Fruit fly (Drosophila melanogaster) whole organism, embryonic: Measurements from ENCODE around the gene CG14995.

Experiments
- BEAF-32 ChIP-seq: fragments of 200-800 bp; sonication (Bioruptor generic); optimal IDR thresholded peaks from 3 replicates; lab custom pipeline; 2017; ENCODE audit warnings: missing biosample characterization, missing genetic modification characterization, mild to moderate bottlenecking, moderate library complexity, missing genetic modification reagents
- Bgb ChIP-seq: fragments of 200-800 bp; sonication (Bioruptor generic); IDR thresholded peaks from 2 replicates; pipeline ENCODE4 v1.3.6; 2022; ENCODE audit warnings: missing biosample characterization, missing genetic modification characterization; ENCODE audit not compliant: partially characterized antibody
- CG10209 ChIP-seq: fragments of 200-800 bp; sonication (Bioruptor generic); optimal IDR thresholded peaks from 3 replicates; lab custom pipeline; 2017; ENCODE audit warnings: missing biosample characterization, mild to moderate bottlenecking, missing genetic modification characterization, missing genetic modification reagents
- CG10267 ChIP-seq: fragments of 200-800 bp; sonication (Bioruptor generic); optimal IDR thresholded peaks from 2 replicates; lab custom pipeline; 2018; ENCODE audit warnings: missing biosample characterization, mild to moderate bottlenecking, missing genetic modification characterization, moderate library complexity
- CG10543 ChIP-seq: fragments of 200-800 bp; sonication (Bioruptor generic); optimal IDR thresholded peaks from 3 replicates; lab custom pipeline; 2017; ENCODE audit warnings: missing biosample characterization, mild to moderate bottlenecking, missing genetic modification characterization, moderate library complexity
- CG10979 ChIP-seq: fragments of 200-800 bp; sonication (Bioruptor generic); optimal IDR thresholded peaks from 2 replicates; lab custom pipeline; 2018; ENCODE audit warnings: missing biosample characterization, mild to moderate bottlenecking, missing genetic modification characterization, moderate library complexity
- CG12391 ChIP-seq: fragments of 200-800 bp; sonication (Bioruptor generic); optimal IDR thresholded peaks from 3 replicates; lab custom pipeline; 2018; ENCODE audit warnings: missing biosample characterization, mild to moderate bottlenecking, missing genetic modification characterization, moderate library complexity
- CG12769 ChIP-seq: fragments of 200-800 bp; sonication (Bioruptor generic); optimal IDR thresholded peaks from 2 replicates; lab custom pipeline; 2019; ENCODE audit warnings: missing biosample characterization, mild to moderate bottlenecking, missing genetic modification characterization, moderate library complexity
- CG14014 ChIP-seq: fragments of 200-800 bp; sonication (Bioruptor generic); IDR thresholded peaks from 2 replicates; pipeline ENCODE4 v1.3.6; 2022; ENCODE audit warnings: missing biosample characterization, missing genetic modification characterization
- CG14441 ChIP-seq: fragments of 200-800 bp; sonication (Bioruptor generic); IDR thresholded peaks from 2 replicates; pipeline ENCODE4 v1.3.6; 2022; ENCODE audit warnings: missing biosample characterization, missing genetic modification characterization
- CG14710 ChIP-seq: fragments of 200-800 bp; sonication (Bioruptor generic); optimal IDR thresholded peaks from 3 replicates; lab custom pipeline; 2019; ENCODE audit warnings: missing biosample characterization, mild to moderate bottlenecking, missing genetic modification characterization, moderate library complexity
- CG17568 ChIP-seq: fragments of 200-800 bp; sonication (Bioruptor generic); optimal IDR thresholded peaks from 2 replicates; lab custom pipeline; 2018; ENCODE audit warnings: missing biosample characterization, mild to moderate bottlenecking, missing genetic modification characterization, moderate library complexity
- CG17829 ChIP-seq: fragments of 200-800 bp; optimal IDR thresholded peaks from 2 replicates; lab custom pipeline; 2019; ENCODE audit warnings: missing biosample characterization, mild to moderate bottlenecking, missing genetic modification characterization, moderate library complexity
- CG3163 ChIP-seq: fragments of 200-800 bp; sonication (Bioruptor generic); optimal IDR thresholded peaks from 3 replicates; lab custom pipeline; 2016; ENCODE audit warnings: missing biosample characterization, missing genetic modification characterization
- CG34224 ChIP-seq: fragments of 200-800 bp; sonication (Bioruptor generic); IDR thresholded peaks from 3 replicates; pipeline ENCODE4 v1.3.6; 2022; ENCODE audit warnings: missing biosample characterization, missing genetic modification characterization; ENCODE audit not compliant: partially characterized antibody
- CG34376 ChIP-seq: fragments of 200-800 bp; sonication (Bioruptor generic); optimal IDR thresholded peaks from 2 replicates; lab custom pipeline; 2018; ENCODE audit warnings: missing biosample characterization, mild to moderate bottlenecking, missing genetic modification characterization
- CG42726 ChIP-seq: fragments of 200-800 bp; sonication (Bioruptor generic); IDR thresholded peaks from 2 replicates; pipeline ENCODE4 v1.3.6; 2022; ENCODE audit warnings: missing biosample characterization, missing genetic modification characterization; ENCODE audit not compliant: partially characterized antibody
- CG4404 ChIP-seq: fragments of 200-800 bp; sonication (Bioruptor generic); IDR thresholded peaks from 2 replicates; pipeline ENCODE4 v1.3.6; 2022; ENCODE audit warnings: missing biosample characterization, missing genetic modification characterization
- CG8290 ChIP-seq, 3 experiments: fragments of 200-800 bp; sonication (Bioruptor generic); optimal IDR thresholded peaks; 2 replicates each; lab custom pipeline; 2016 to 2019; ENCODE audit warnings: missing biosample characterization in 3 of 3, missing genetic modification characterization in 3 of 3, mild to moderate bottlenecking in 2 of 3, moderate library complexity in 1 of 3
- CG8388 ChIP-seq: fragments of 200-800 bp; sonication (Bioruptor generic); optimal IDR thresholded peaks from 2 replicates; lab custom pipeline; 2019; ENCODE audit warnings: missing biosample characterization, mild to moderate bottlenecking, missing genetic modification characterization, moderate library complexity
- CoRest ChIP-seq: fragments of 200-800 bp; sonication (Bioruptor generic); optimal IDR thresholded peaks from 3 replicates; lab custom pipeline; 2018; ENCODE audit warnings: missing biosample characterization, mild to moderate bottlenecking, missing genetic modification characterization, moderate library complexity
- Dbx ChIP-seq: fragments of 200-800 bp; sonication (Bioruptor generic); IDR thresholded peaks from 3 replicates; pipeline ENCODE4 v1.3.6; 2022; ENCODE audit warnings: missing biosample characterization, missing genetic modification characterization
- Deaf1 ChIP-seq: fragments of 200-800 bp; optimal IDR thresholded peaks from 3 replicates; lab custom pipeline; 2019; ENCODE audit warnings: missing biosample characterization, mild to moderate bottlenecking, missing genetic modification characterization, moderate library complexity
- HLH3B ChIP-seq: fragments of 200-800 bp; sonication (Bioruptor generic); IDR thresholded peaks from 2 replicates; pipeline ENCODE4 v1.3.6; 2022; ENCODE audit warnings: missing biosample characterization, missing genetic modification characterization
- Hand ChIP-seq: fragments of 200-800 bp; sonication (Bioruptor generic); optimal IDR thresholded peaks from 2 replicates; lab custom pipeline; 2017; ENCODE audit warnings: mild to moderate bottlenecking, missing biosample characterization, missing genetic modification reagents, missing genetic modification characterization
- Kr ChIP-seq: fragments of 200-800 bp; sonication (Bioruptor generic); optimal IDR thresholded peaks from 2 replicates; lab custom pipeline; 2017; ENCODE audit warnings: missing biosample characterization, mild to moderate bottlenecking, missing genetic modification characterization
- Max ChIP-seq: fragments of 200-800 bp; sonication (Bioruptor generic); optimal IDR thresholded peaks from 2 replicates; lab custom pipeline; 2016; ENCODE audit warnings: missing biosample characterization, mild to moderate bottlenecking, missing genetic modification characterization
- Nf-YC ChIP-seq: fragments of 200-800 bp; optimal IDR thresholded peaks from 3 replicates; lab custom pipeline; 2019; ENCODE audit warnings: missing biosample characterization, mild to moderate bottlenecking, missing genetic modification characterization, moderate library complexity
- Sin3A ChIP-seq: fragments of >200 bp; optimal IDR thresholded peaks from 2 replicates; lab custom pipeline; 2018
- abd-A ChIP-seq: fragments of 200-800 bp; sonication (Bioruptor generic); optimal IDR thresholded peaks from 3 replicates; lab custom pipeline; 2019; ENCODE audit warnings: missing biosample characterization, mild to moderate bottlenecking, missing genetic modification characterization, moderate library complexity
- amos ChIP-seq: fragments of 200-800 bp; sonication (Bioruptor generic); IDR thresholded peaks from 2 replicates; pipeline ENCODE4 v1.3.6; 2022; ENCODE audit warnings: missing biosample characterization, missing genetic modification characterization; ENCODE audit not compliant: partially characterized antibody
- bowl ChIP-seq: fragments of 200-800 bp; sonication (Bioruptor generic); IDR thresholded peaks from 2 replicates; pipeline ENCODE4 v1.3.6; 2022; ENCODE audit warnings: missing biosample characterization, missing genetic modification characterization
- chinmo ChIP-seq: fragments of 200-800 bp; sonication (Bioruptor generic); IDR thresholded peaks from 4 replicates; pipeline ENCODE4 v1.3.6; 2022; ENCODE audit warnings: missing biosample characterization, missing genetic modification characterization; ENCODE audit not compliant: partially characterized antibody
- gro ChIP-seq: fragments of 200-800 bp; sonication (Bioruptor generic); optimal IDR thresholded peaks from 2 replicates; lab custom pipeline; 2016; ENCODE audit warnings: missing biosample characterization, missing genetic modification characterization
- hbn ChIP-seq: fragments of 200-800 bp; sonication (Bioruptor generic); IDR thresholded peaks from 2 replicates; pipeline ENCODE4 v1.3.6; 2022; ENCODE audit warnings: missing biosample characterization, missing genetic modification characterization; ENCODE audit not compliant: partially characterized antibody
- hkb ChIP-seq, 2 experiments: fragments of 200-800 bp in 1 of 2; fragments of >200 bp in 1 of 2; sonication (Bioruptor generic) in 1 of 2; IDR thresholded peaks in 1 of 2; optimal IDR thresholded peaks in 1 of 2; 2 replicates each; pipeline versions ENCODE4 v1.3.6 to Lab custom; 2017 to 2022; ENCODE audit warnings: missing biosample characterization in 1 of 2, missing genetic modification characterization in 1 of 2
- kni ChIP-seq: fragments of 200-800 bp; sonication (Bioruptor generic); optimal IDR thresholded peaks from 3 replicates; lab custom pipeline; 2017; ENCODE audit warnings: mild to moderate bottlenecking, missing biosample characterization, missing genetic modification reagents, missing genetic modification characterization
- lab ChIP-seq: fragments of 200-800 bp; sonication (Bioruptor generic); optimal IDR thresholded peaks from 3 replicates; lab custom pipeline; 2017; ENCODE audit warnings: missing biosample characterization, missing genetic modification characterization, mild to moderate bottlenecking, moderate library complexity, missing genetic modification reagents
- oc ChIP-seq: fragments of 200-800 bp; sonication (Bioruptor generic); optimal IDR thresholded peaks from 2 replicates; lab custom pipeline; 2018; ENCODE audit warnings: missing biosample characterization, mild to moderate bottlenecking, missing genetic modification characterization, moderate library complexity
- row ChIP-seq: fragments of 200-800 bp; sonication (Bioruptor generic); IDR thresholded peaks from 3 replicates; pipeline ENCODE4 v1.3.6; 2022; ENCODE audit warnings: missing biosample characterization, missing genetic modification characterization
- sc ChIP-seq, 3 experiments: fragments of >200 bp in 2 of 3; fragments of 200-800 bp in 1 of 3; sonication (Bioruptor generic) in 1 of 3; optimal IDR thresholded peaks; 2 replicates in 2 of 3; 3 replicates in 1 of 3; lab custom pipeline; 2017; ENCODE audit warnings: mild to moderate bottlenecking in 1 of 3, missing biosample characterization in 1 of 3, missing genetic modification characterization in 1 of 3, missing genetic modification reagents in 1 of 3
- slbo ChIP-seq: fragments of 200-800 bp; sonication (Bioruptor generic); IDR thresholded peaks from 2 replicates; pipeline ENCODE4 v1.3.6; 2022; ENCODE audit warnings: missing biosample characterization, missing genetic modification characterization
- unc-4 ChIP-seq: fragments of 200-800 bp; sonication (Bioruptor generic); IDR thresholded peaks from 2 replicates; pipeline ENCODE4 v1.3.6; 2022; ENCODE audit warnings: missing biosample characterization, missing genetic modification characterization; ENCODE audit not compliant: partially characterized antibody
- vvl ChIP-seq: fragments of 200-800 bp; sonication (Bioruptor generic); IDR thresholded peaks from 2 replicates; pipeline ENCODE4 v1.3.6; 2022; ENCODE audit warnings: missing biosample characterization, missing genetic modification characterization
- zf30C ChIP-seq: fragments of 200-800 bp; sonication (Bioruptor generic); optimal IDR thresholded peaks from 3 replicates; lab custom pipeline; 2018; ENCODE audit warnings: missing biosample characterization, mild to moderate bottlenecking, missing genetic modification characterization

Gene CG14995

dm6 chr3L:4102496-4103257, at the start of gene CG14995 (continued):
- TF ChIP-seq CG4404 (GFP tag; lab: Robert Waterston, UW) (no peak), CG10267 (tag; lab: Kevin White, UChicago) (peak; percentile 5), Nf-YC (tag; lab: Kevin White, UChicago) (peak; percentile 31), oc (peak; percentile 67), hbn (GFP tag; lab: Robert Waterston, UW) (peak; percentile 38), CG10979 (peak; percentile 8), CG8290 (GFP tag; optimal IDR thresholded peaks at IDR 0.05; lab: Kevin White, UChicago) (no peak), CG8290 (tag; optimal IDR thresholded peaks at IDR 0.05; lab: Kevin White, UChicago) (peak in 1 of 2 experiments; percentile 55), unc-4 (GFP tag; lab: Robert Waterston, UW) (peak; percentile 72), zf30C (GFP tag; lab: Kevin White, UChicago) (no peak), CG14710 (tag; lab: Kevin White, UChicago) (peak; percentile 99), CG12391 (tag; lab: Kevin White, UChicago) (peak; percentile 0), CG14441 (GFP tag; lab: Robert Waterston, UW) (no peak), BEAF-32 (peak; percentile 75), bowl (GFP tag; lab: Robert Waterston, UW) (no peak), CG8388 (GFP tag; lab: Kevin White, UChicago) (no peak), CG10543 (GFP tag; lab: Kevin White, UChicago) (peak; percentile 62), CG42726 (0 out of 2 replicates have a peak, but pooled peaks have one; percentile 49), chinmo (peak; percentile 96), Bgb (GFP tag; lab: Robert Waterston, UW) (peak; percentile 70), CG17829 (tag; lab: Kevin White, UChicago) (peak; percentile 13), CG34376 (GFP tag; lab: Kevin White, UChicago) (peak; percentile 71), kni (peak; percentile 56), hkb (optimal IDR thresholded peaks at IDR 0.05; lab: Kevin White, UChicago) (no peak), hkb (GFP tag; IDR thresholded peaks at IDR 0.05; lab: Robert Waterston, UW) (peak; percentile 43), CG14014 (no peak), CG10209 (GFP tag; lab: Kevin White, UChicago) (no peak), amos (GFP tag; lab: Robert Waterston, UW) (peak; percentile 78; the same call in 1 of the 2 replicates), slbo (GFP tag; lab: Robert Waterston, UW) (peak; percentile 41), Sin3A (lab: Kevin White, UChicago) (no peak), CG34224 (GFP tag; lab: Robert Waterston, UW) (peak; percentile 28; the same call in 2 of the 3 replicates), Deaf1 (tag; lab: Kevin White, UChicago) (peak; percentile 64), vvl (GFP tag; lab: Robert Waterston, UW) (peak; percentile 49; the same call in 1 of the 2 replicates), row (GFP tag; lab: Robert Waterston, UW) (peak; percentile 49), Hand (peak; percentile 34), lab (GFP tag; lab: Kevin White, UChicago) (peak; percentile 67), HLH3B (GFP tag; lab: Robert Waterston, UW) (0 out of 2 replicates have a peak, but pooled peaks have one; percentile 22), CG17568 (GFP tag; lab: Kevin White, UChicago) (peak; percentile 37), gro (peak; percentile 24), Max (peak; percentile 12), CG3163 (GFP tag; lab: Kevin White, UChicago) (peak; percentile 31), abd-A (peak; percentile 66), CoRest (tag; lab: Kevin White, UChicago) (no peak), CG12769 (peak; percentile 44), Dbx (GFP tag; lab: Robert Waterston, UW) (0 out of 3 replicates have a peak, but pooled peaks have one; percentile 23), sc (optimal IDR thresholded peaks at IDR 0.05; lab: Kevin White, UChicago) (no peak), sc (GFP tag; optimal IDR thresholded peaks at IDR 0.05; lab: Kevin White, UChicago) (no peak), Kr (GFP tag; lab: Kevin White, UChicago) (no peak)
